Fruit fly (Drosophila melanogaster) whole organism, adult: Measurements from ENCODE around the gene mts.

Source experiments
- CG11617 ChIP-seq: fragments of 200-800 bp; sonication (Bioruptor generic); optimal IDR thresholded peaks from 2 replicates; lab custom pipeline; 2017; ENCODE audit warnings: mild to moderate bottlenecking, missing biosample characterization, missing genetic modification reagents, missing genetic modification characterization
- CG1620 ChIP-seq: fragments of 200-800 bp; sonication (Bioruptor generic); optimal IDR thresholded peaks from 2 replicates; lab custom pipeline; 2016; ENCODE audit warnings: missing biosample characterization, missing genetic modification characterization
- CG7101 ChIP-seq: fragments of 200-800 bp; sonication (Bioruptor generic); optimal IDR thresholded peaks from 2 replicates; lab custom pipeline; 2018; ENCODE audit warnings: missing biosample characterization, mild to moderate bottlenecking, missing genetic modification characterization, moderate library complexity
- Mnt ChIP-seq: fragments of 200-800 bp; sonication (Bioruptor generic); optimal IDR thresholded peaks from 2 replicates; lab custom pipeline; 2016; ENCODE audit warnings: missing biosample characterization, mild to moderate bottlenecking, missing genetic modification characterization
- cic ChIP-seq: fragments of 200-800 bp; sonication (Bioruptor generic); optimal IDR thresholded peaks from 2 replicates; lab custom pipeline; 2017; ENCODE audit warnings: missing biosample characterization, mild to moderate bottlenecking, missing genetic modification characterization, moderate library complexity
- pad ChIP-seq: fragments of 200-800 bp; sonication (Bioruptor generic); optimal IDR thresholded peaks from 3 replicates; lab custom pipeline; 2017; ENCODE audit warnings: missing biosample characterization, missing genetic modification characterization, mild to moderate bottlenecking, moderate library complexity, missing genetic modification reagents

- TF ChIP-seq CG1620 (GFP tag; lab: Kevin White, UChicago) (no peak), cic (GFP tag; lab: Kevin White, UChicago) (no peak), pad (GFP tag; lab: Kevin White, UChicago) (no peak), CG11617 (GFP tag; lab: Kevin White, UChicago) (no peak), Mnt (GFP tag; lab: Kevin White, UChicago) (no peak), CG7101 (tag; lab: Kevin White, UChicago) (no peak)
Measured at dm6 chr2L:7841244-7841643, 13.8 kb downstream of the mts start.
